Worm (Caenorhabditis elegans) whole organism, L4/young adult: Measurements from ENCODE around the gene gst-11.

Experiments used
- W03F9.2 ChIP-seq: fragments of 150-350 bp; optimal IDR thresholded peaks from 2 replicates; lab custom pipeline; 2014; ENCODE audit warnings: missing biosample characterization, missing genetic modification characterization
- him-1 ChIP-seq: sonication (generic microtip); optimal IDR thresholded peaks from 2 replicates; lab custom pipeline; 2016; ENCODE audit warnings: missing genotype, missing genetic modification reagents, missing genetic modification characterization, missing compliant biosample characterization

- TF ChIP-seq him-1 (no peak), W03F9.2 (tag; lab: Kevin White, UChicago) (no peak)
Observed at ce11 chrX:3630090-3630489, 3.5 kb downstream of the gst-11 start.
